Fruit fly (Drosophila melanogaster) whole organism, embryonic: Measurements from ENCODE around the gene CG4854.

ENCODE experiments used
- Aef1 ChIP-seq: fragments of 200-800 bp; sonication (Bioruptor generic); IDR thresholded peaks from 3 replicates; pipeline ENCODE4 v1.3.6; 2022; ENCODE audit warnings: missing biosample characterization, missing genetic modification characterization
- Blimp-1 ChIP-seq: fragments of 200-800 bp; sonication (Bioruptor generic); optimal IDR thresholded peaks from 3 replicates; lab custom pipeline; 2018; ENCODE audit warnings: missing biosample characterization, missing genetic modification characterization, mild to moderate bottlenecking, moderate library complexity, missing genetic modification reagents
- BtbVII ChIP-seq: fragments of 200-800 bp; sonication (Bioruptor generic); optimal IDR thresholded peaks from 3 replicates; lab custom pipeline; 2017; ENCODE audit warnings: missing biosample characterization, mild to moderate bottlenecking, missing genetic modification characterization
- CG1024 ChIP-seq: fragments of 200-800 bp; sonication (Bioruptor generic); IDR thresholded peaks from 2 replicates; pipeline ENCODE4 v1.3.6; 2022; ENCODE audit warnings: missing biosample characterization, missing genetic modification characterization
- CG10321 ChIP-seq: fragments of 200-800 bp; sonication (Bioruptor generic); IDR thresholded peaks from 2 replicates; pipeline ENCODE4 v1.3.6; 2022; ENCODE audit warnings: missing biosample characterization, missing genetic modification characterization
- CG11247 ChIP-seq: fragments of 200-800 bp; sonication (Bioruptor generic); IDR thresholded peaks from 2 replicates; pipeline ENCODE4 v1.3.6; 2022; ENCODE audit warnings: missing biosample characterization, missing genetic modification characterization
- CG12071 ChIP-seq: fragments of 200-800 bp; sonication (Bioruptor generic); optimal IDR thresholded peaks from 3 replicates; lab custom pipeline; 2018; ENCODE audit warnings: missing biosample characterization, mild to moderate bottlenecking, missing genetic modification characterization
- CG12769 ChIP-seq: fragments of 200-800 bp; sonication (Bioruptor generic); optimal IDR thresholded peaks from 2 replicates; lab custom pipeline; 2019; ENCODE audit warnings: missing biosample characterization, mild to moderate bottlenecking, missing genetic modification characterization, moderate library complexity
- CG13296 ChIP-seq: fragments of 200-800 bp; sonication (Bioruptor generic); optimal IDR thresholded peaks from 3 replicates; lab custom pipeline; 2018; ENCODE audit warnings: missing biosample characterization, mild to moderate bottlenecking, missing genetic modification characterization
- CG14014 ChIP-seq: fragments of 200-800 bp; sonication (Bioruptor generic); IDR thresholded peaks from 2 replicates; pipeline ENCODE4 v1.3.6; 2022; ENCODE audit warnings: missing biosample characterization, missing genetic modification characterization
- CG14710 ChIP-seq: fragments of 200-800 bp; sonication (Bioruptor generic); optimal IDR thresholded peaks from 3 replicates; lab custom pipeline; 2019; ENCODE audit warnings: missing biosample characterization, mild to moderate bottlenecking, missing genetic modification characterization, moderate library complexity
- CG15696 ChIP-seq: fragments of 200-800 bp; sonication (Bioruptor generic); optimal IDR thresholded peaks from 2 replicates; lab custom pipeline; 2019; ENCODE audit warnings: missing biosample characterization, mild to moderate bottlenecking, missing genetic modification characterization, moderate library complexity
- CG2116 ChIP-seq: fragments of 200-800 bp; sonication (Bioruptor generic); optimal IDR thresholded peaks from 3 replicates; lab custom pipeline; 2018; ENCODE audit warnings: missing biosample characterization, mild to moderate bottlenecking, missing genetic modification characterization
- CG2712 ChIP-seq: fragments of 200-800 bp; optimal IDR thresholded peaks from 3 replicates; lab custom pipeline; 2019; ENCODE audit warnings: missing biosample characterization, mild to moderate bottlenecking, missing genetic modification characterization, moderate library complexity
- CG2875 ChIP-seq: fragments of 200-800 bp; sonication (Bioruptor generic); optimal IDR thresholded peaks from 2 replicates; lab custom pipeline; 2017; ENCODE audit warnings: missing biosample characterization, mild to moderate bottlenecking, missing genetic modification characterization, missing genetic modification reagents
- CG31441 ChIP-seq: fragments of 200-800 bp; sonication (Bioruptor generic); IDR thresholded peaks from 2 replicates; pipeline ENCODE4 v1.3.6; 2022; ENCODE audit warnings: missing biosample characterization, missing genetic modification characterization
- CG3726 ChIP-seq: fragments of 200-800 bp; sonication (Bioruptor generic); IDR thresholded peaks from 3 replicates; pipeline ENCODE4, ENCODE4 v1.3.6; 2022; ENCODE audit warnings: missing biosample characterization, missing genetic modification characterization
- CG4282 ChIP-seq: fragments of 200-800 bp; sonication (Bioruptor generic); optimal IDR thresholded peaks from 2 replicates; lab custom pipeline; 2016; ENCODE audit warnings: missing biosample characterization, missing genetic modification characterization
- CG5245 ChIP-seq: fragments of 200-800 bp; sonication (Bioruptor generic); optimal IDR thresholded peaks from 3 replicates; lab custom pipeline; 2016; ENCODE audit warnings: missing biosample characterization, missing genetic modification characterization
- CG7963 ChIP-seq: fragments of 200-800 bp; sonication (Bioruptor generic); IDR thresholded peaks from 3 replicates; pipeline ENCODE4 v1.3.6; 2022; ENCODE audit warnings: missing biosample characterization, missing genetic modification characterization; ENCODE audit not compliant: partially characterized antibody
- Camta ChIP-seq: fragments of 200-800 bp; sonication (Bioruptor generic); optimal IDR thresholded peaks from 2 replicates; lab custom pipeline; 2016; ENCODE audit warnings: missing biosample characterization, missing genetic modification characterization
- ERR ChIP-seq: fragments of 200-800 bp; sonication (Bioruptor generic); optimal IDR thresholded peaks from 2 replicates; lab custom pipeline; 2016; ENCODE audit warnings: missing biosample characterization, missing genetic modification characterization
- Fer2 ChIP-seq: fragments of 200-800 bp; sonication (Bioruptor generic); optimal IDR thresholded peaks from 2 replicates; lab custom pipeline; 2018; ENCODE audit warnings: missing biosample characterization, mild to moderate bottlenecking, missing genetic modification characterization, moderate library complexity
- Fer3 ChIP-seq: fragments of 200-800 bp; sonication (Bioruptor generic); optimal IDR thresholded peaks from 2 replicates; lab custom pipeline; 2018; ENCODE audit warnings: missing biosample characterization, mild to moderate bottlenecking, missing genetic modification characterization, moderate library complexity
- Hr39 ChIP-seq: fragments of >200 bp; optimal IDR thresholded peaks from 2 replicates; lab custom pipeline; 2017
- TFAM ChIP-seq: fragments of 200-800 bp; sonication (Bioruptor generic); optimal IDR thresholded peaks from 2 replicates; lab custom pipeline; 2017; ENCODE audit warnings: missing biosample characterization, missing genetic modification characterization, inconsistent platforms
- Xrp1 ChIP-seq: fragments of 200-800 bp; sonication (Bioruptor generic); IDR thresholded peaks from 2 replicates; pipeline ENCODE4 v1.3.6; 2022; ENCODE audit warnings: missing biosample characterization, missing genetic modification characterization
- caup ChIP-seq: fragments of 200-800 bp; sonication (Bioruptor generic); optimal IDR thresholded peaks from 3 replicates; lab custom pipeline; 2017; ENCODE audit warnings: missing biosample characterization, mild to moderate bottlenecking, missing genetic modification characterization, moderate library complexity; ENCODE audit not compliant: severe bottlenecking
- dmrt11E ChIP-seq: fragments of 200-800 bp; sonication (Bioruptor generic); optimal IDR thresholded peaks from 3 replicates; lab custom pipeline; 2018; ENCODE audit warnings: missing biosample characterization, mild to moderate bottlenecking, missing genetic modification characterization, moderate library complexity
- fd102C ChIP-seq: fragments of 200-800 bp; sonication (Bioruptor generic); optimal IDR thresholded peaks from 2 replicates; lab custom pipeline; 2018; ENCODE audit warnings: missing biosample characterization, mild to moderate bottlenecking, missing genetic modification characterization, moderate library complexity
- fd3F ChIP-seq: fragments of 200-800 bp; sonication (Bioruptor generic); optimal IDR thresholded peaks from 2 replicates; lab custom pipeline; 2018; ENCODE audit warnings: missing biosample characterization, mild to moderate bottlenecking, missing genetic modification characterization, moderate library complexity
- fd64A ChIP-seq: fragments of 200-800 bp; sonication (Bioruptor generic); optimal IDR thresholded peaks from 3 replicates; lab custom pipeline; 2018; ENCODE audit warnings: missing biosample characterization, mild to moderate bottlenecking, missing genetic modification characterization
- gcm ChIP-seq: fragments of 200-800 bp; sonication (Bioruptor generic); optimal IDR thresholded peaks from 2 replicates; lab custom pipeline; 2019; ENCODE audit warnings: missing biosample characterization, mild to moderate bottlenecking, missing genetic modification characterization, moderate library complexity
- jumu ChIP-seq: fragments of 200-800 bp; sonication (Bioruptor generic); optimal IDR thresholded peaks from 3 replicates; lab custom pipeline; 2016; ENCODE audit warnings: missing biosample characterization, missing genetic modification characterization
- lbe ChIP-seq: fragments of 200-800 bp; sonication (Bioruptor generic); optimal IDR thresholded peaks from 2 replicates; lab custom pipeline; 2016; ENCODE audit warnings: missing biosample characterization, mild to moderate bottlenecking, missing genetic modification characterization
- mirr ChIP-seq: fragments of 200-800 bp; sonication (Bioruptor generic); optimal IDR thresholded peaks from 3 replicates; lab custom pipeline; 2018; ENCODE audit warnings: missing biosample characterization, mild to moderate bottlenecking, missing genetic modification characterization
- org-1 ChIP-seq: fragments of 200-800 bp; sonication (Bioruptor generic); optimal IDR thresholded peaks from 2 replicates; lab custom pipeline; 2017; ENCODE audit warnings: missing biosample characterization, missing genetic modification characterization
- peb ChIP-seq: fragments of 200-800 bp; sonication (Bioruptor generic); IDR thresholded peaks from 2 replicates; pipeline ENCODE4 v1.3.6; 2022; ENCODE audit warnings: missing biosample characterization, missing genetic modification characterization
- pho ChIP-seq: fragments of 200-800 bp; sonication (Bioruptor generic); optimal IDR thresholded peaks from 2 replicates; lab custom pipeline; 2016; ENCODE audit warnings: missing biosample characterization, missing genetic modification characterization
- sim ChIP-seq: fragments of 200-800 bp; sonication (Bioruptor generic); IDR thresholded peaks from 2 replicates; pipeline ENCODE4 v1.3.6; 2022; ENCODE audit warnings: missing biosample characterization, missing genetic modification characterization
- sna ChIP-seq: fragments of 200-800 bp; sonication (Bioruptor generic); IDR thresholded peaks from 2 replicates; pipeline ENCODE4 v1.3.6; 2022; ENCODE audit warnings: missing biosample characterization, missing genetic modification characterization; ENCODE audit not compliant: partially characterized antibody
- stwl ChIP-seq: fragments of 200-800 bp; sonication (Bioruptor generic); optimal IDR thresholded peaks from 3 replicates; lab custom pipeline; 2018; ENCODE audit warnings: missing biosample characterization, mild to moderate bottlenecking, missing genetic modification characterization, moderate library complexity
- tio ChIP-seq: fragments of 200-800 bp; sonication (Bioruptor generic); optimal IDR thresholded peaks from 2 replicates; lab custom pipeline; 2017; ENCODE audit warnings: missing biosample characterization, missing genetic modification characterization, inconsistent platforms
- tna ChIP-seq: fragments of 200-800 bp; sonication (Bioruptor generic); IDR thresholded peaks from 2 replicates; pipeline ENCODE4 v1.3.6; 2022; ENCODE audit warnings: missing biosample characterization, missing genetic modification characterization; ENCODE audit not compliant: partially characterized antibody
- unc-4 ChIP-seq: fragments of 200-800 bp; sonication (Bioruptor generic); IDR thresholded peaks from 2 replicates; pipeline ENCODE4 v1.3.6; 2022; ENCODE audit warnings: missing biosample characterization, missing genetic modification characterization; ENCODE audit not compliant: partially characterized antibody
- unpg ChIP-seq: fragments of 200-800 bp; sonication (Bioruptor generic); optimal IDR thresholded peaks from 3 replicates; lab custom pipeline; 2018; ENCODE audit warnings: missing biosample characterization, mild to moderate bottlenecking, missing genetic modification characterization, moderate library complexity
- wdn ChIP-seq: fragments of 200-800 bp; sonication (Bioruptor generic); IDR thresholded peaks from 2 replicates; pipeline ENCODE4 v1.3.6; 2022; ENCODE audit warnings: missing biosample characterization, missing genetic modification characterization
- wek ChIP-seq: fragments of 200-800 bp; sonication (Bioruptor generic); optimal IDR thresholded peaks from 3 replicates; lab custom pipeline; 2018; ENCODE audit warnings: missing biosample characterization, mild to moderate bottlenecking, missing genetic modification characterization, moderate library complexity
- yki ChIP-seq: fragments of >200 bp; optimal IDR thresholded peaks from 3 replicates; lab custom pipeline; 2018
- zfh2 ChIP-seq: fragments of 200-800 bp; sonication (Bioruptor generic); optimal IDR thresholded peaks from 2 replicates; lab custom pipeline; 2016; ENCODE audit warnings: missing biosample characterization, missing genetic modification characterization

CG4854 gene

dm6 chr3R:20008372-20009051 lies 19.3 kb upstream of the CG4854 start, which contains the start of the genes Hs6st and MED25 (continued):
- peak; percentile 88 for TF ChIP-seq CG14710 (tag; lab: Kevin White, UChicago)
- TF ChIP-seq CG13296 (GFP tag; lab: Kevin White, UChicago): peak; percentile 67
- no peak for TF ChIP-seq fd102C (GFP tag; lab: Kevin White, UChicago)
- TF ChIP-seq mirr: peak; percentile 45
- peak; percentile 56 for TF ChIP-seq Fer2 (tag; lab: Kevin White, UChicago)
- no peak for TF ChIP-seq CG12071 (GFP tag; lab: Kevin White, UChicago)
- no peak for TF ChIP-seq org-1
- TF ChIP-seq jumu (GFP tag; lab: Kevin White, UChicago): no peak
- TF ChIP-seq CG2712: peak; percentile 37
- TF ChIP-seq BtbVII (GFP tag; lab: Kevin White, UChicago): peak; percentile 39
- TF ChIP-seq CG10321: no peak
- peak; percentile 4 for TF ChIP-seq unpg
- TF ChIP-seq tna: peak; percentile 34
- TF ChIP-seq wek (GFP tag; lab: Kevin White, UChicago): peak; percentile 29
- peak; percentile 14 for TF ChIP-seq CG15696 (tag; lab: Kevin White, UChicago)
- TF ChIP-seq stwl (tag; lab: Kevin White, UChicago): peak; percentile 60
- TF ChIP-seq CG1024: no peak; the same call in 1 of the 2 replicates
- TF ChIP-seq unc-4: peak; percentile 71
- no peak for TF ChIP-seq Hr39 (lab: Kevin White, UChicago)
- no peak for TF ChIP-seq wdn (GFP tag; lab: Robert Waterston, UW)
- peak; percentile 69 for TF ChIP-seq Blimp-1 (GFP tag; lab: Kevin White, UChicago)
- TF ChIP-seq pho: no peak
- no peak for TF ChIP-seq Aef1 (GFP tag; lab: Robert Waterston, UW)
- TF ChIP-seq yki (lab: Kevin White, UChicago): no peak
- TF ChIP-seq Xrp1 (GFP tag; lab: Robert Waterston, UW): no peak
- TF ChIP-seq sna (GFP tag; lab: Robert Waterston, UW): peak; percentile 67
- TF ChIP-seq tio (GFP tag; lab: Kevin White, UChicago): no peak
- TF ChIP-seq CG3726 (GFP tag; lab: Robert Waterston, UW): no peak
- TF ChIP-seq CG7963 (GFP tag; lab: Robert Waterston, UW): peak; percentile 58; the same call in 2 of the 3 replicates
- TF ChIP-seq fd3F (GFP tag; lab: Kevin White, UChicago): no peak
- TF ChIP-seq peb: no peak
- 0 out of 2 replicates have a peak, but pooled peaks have one; percentile 24 for TF ChIP-seq sim (GFP tag; lab: Robert Waterston, UW)
- TF ChIP-seq CG2875 (GFP tag; lab: Kevin White, UChicago): no peak
- TF ChIP-seq Fer3 (tag; lab: Kevin White, UChicago): peak; percentile 32
- TF ChIP-seq Camta: no peak
- no peak for TF ChIP-seq lbe
- no peak for TF ChIP-seq gcm (GFP tag; lab: Kevin White, UChicago)
- TF ChIP-seq TFAM: no peak
- no peak for TF ChIP-seq fd64A
- peak; percentile 76 for TF ChIP-seq CG2116
- peak; percentile 29; the same call in 1 of the 2 replicates for TF ChIP-seq CG11247 (GFP tag; lab: Robert Waterston, UW)
- TF ChIP-seq CG14014 (GFP tag; lab: Robert Waterston, UW): peak; percentile 40; the same call in 1 of the 2 replicates
- peak; percentile 65 for TF ChIP-seq caup (GFP tag; lab: Kevin White, UChicago)
- TF ChIP-seq CG5245: no peak
- TF ChIP-seq dmrt11E (tag; lab: Kevin White, UChicago): peak; percentile 5
- TF ChIP-seq CG31441: peak; percentile 53; the same call in 1 of the 2 replicates
- no peak for TF ChIP-seq CG4282
- TF ChIP-seq ERR (GFP tag; lab: Kevin White, UChicago): no peak
- no peak for TF ChIP-seq CG12769
- no peak for TF ChIP-seq zfh2 (GFP tag; lab: Kevin White, UChicago)
